Fruit fly (Drosophila melanogaster): ENCODE data around the gene B4.

- TF ChIP-seq CG32121 (GFP tag; IDR thresholded peaks at IDR 0.05) (peak; percentile 67; the same call in 1 of the 2 replicates), gl (tag; optimal IDR thresholded peaks at IDR 0.05) (peak; percentile 95), CG8159 (tag; optimal IDR thresholded peaks at IDR 0.05) (peak; percentile 79), Pif1B (GFP tag; optimal IDR thresholded peaks at IDR 0.05) (peak; percentile 65), CG10348 (GFP tag; IDR thresholded peaks at IDR 0.05) (no peak)
These were observed 3.5 kb downstream of the B4 start for dm6 chr2L:13545678-13546077.

Measured in whole organism, pupa.